Worm (Caenorhabditis elegans) whole organism, L4/young adult: ENCODE data around the gene C35A5.6.

Experiments used
- W03F9.2 ChIP-seq: fragments of 150-350 bp; optimal IDR thresholded peaks from 2 replicates; lab custom pipeline; 2014; ENCODE audit warnings: missing biosample characterization, missing genetic modification characterization
- dao-5 ChIP-seq: sonication (generic microtip); optimal IDR thresholded peaks from 2 replicates; lab custom pipeline; 2016; ENCODE audit warnings: missing genotype, missing genetic modification characterization, moderate library complexity, missing compliant biosample characterization
- him-1 ChIP-seq: sonication (generic microtip); optimal IDR thresholded peaks from 2 replicates; lab custom pipeline; 2016; ENCODE audit warnings: missing genotype, missing genetic modification reagents, missing genetic modification characterization, missing compliant biosample characterization

Gene C35A5.6

DNA sequence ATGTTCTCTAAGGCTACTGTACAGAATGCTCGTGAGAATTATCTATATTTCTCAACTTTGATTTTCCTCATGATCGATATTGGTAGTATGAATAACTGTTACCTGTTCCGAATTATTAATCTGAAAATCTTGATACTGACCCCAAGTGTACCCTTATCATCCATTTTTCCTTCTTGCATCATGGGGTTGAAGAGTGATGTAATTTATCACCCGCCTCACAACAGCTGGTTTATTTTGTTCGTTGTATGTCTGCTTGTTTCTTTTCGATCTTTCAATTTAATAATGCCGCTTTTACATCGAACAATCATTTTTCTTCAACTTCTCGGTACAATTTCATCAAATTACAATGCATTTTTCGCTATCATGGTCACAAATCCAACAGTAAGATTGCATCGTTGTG lies at the start of gene C35A5.6:
TSS of gene C35A5.6 (plus strand) at position 283 of the 400 bp plus-strand sequence.
- TF ChIP-seq W03F9.2 (tag; lab: Kevin White, UChicago): no peak
- TF ChIP-seq him-1 (tag; lab: Kevin White, UChicago): no peak
- TF ChIP-seq dao-5: no peak

DNA sequence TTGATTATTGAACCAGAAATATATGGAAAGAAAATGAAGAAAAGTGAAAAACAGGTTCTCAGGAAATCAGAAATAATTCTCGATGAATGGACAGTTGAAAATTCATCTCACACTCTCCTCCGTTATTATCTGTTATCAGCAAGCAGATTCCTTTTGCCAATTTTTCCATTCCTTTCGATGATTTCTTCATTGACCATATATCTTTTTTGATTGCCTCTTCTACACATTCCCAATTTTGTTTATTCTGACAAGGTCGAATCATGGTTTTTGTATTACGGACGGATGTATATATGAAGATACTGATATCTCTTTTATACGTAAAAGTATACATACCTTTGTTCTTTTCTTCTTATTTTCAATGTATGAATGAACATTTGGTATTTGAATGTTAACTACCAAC lies 48.3 kb upstream of the C35A5.6 start:
- TF ChIP-seq him-1 (tag; lab: Kevin White, UChicago) (no peak), dao-5 (no peak), W03F9.2 (tag; lab: Kevin White, UChicago) (no peak)

DNA sequence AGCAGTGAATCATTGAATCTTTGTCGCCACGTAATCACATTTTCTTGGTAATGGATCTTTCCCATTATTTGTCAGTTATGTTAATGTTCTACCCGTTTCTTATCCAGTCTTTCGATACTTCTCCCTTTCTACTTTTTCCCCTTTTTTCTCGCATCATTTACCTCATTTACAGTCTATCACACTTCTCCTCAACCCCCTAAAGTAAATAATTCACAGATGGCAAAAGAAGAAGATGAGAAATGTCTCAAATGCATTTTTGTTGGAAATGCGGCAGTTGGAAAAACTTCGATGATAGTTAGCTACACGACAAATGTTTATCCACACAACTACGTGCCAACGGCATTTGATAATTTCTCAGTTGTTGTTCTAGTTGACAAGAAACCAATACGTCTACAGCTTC lies 46.9 kb upstream of the C35A5.6 start, which contains the start of gene chw-1:
TSS of gene chw-1 (plus strand) at position 217 of the 400 bp plus-strand sequence.
- no peak for TF ChIP-seq dao-5
- TF ChIP-seq him-1 (tag; lab: Kevin White, UChicago): no peak
- TF ChIP-seq W03F9.2 (tag; lab: Kevin White, UChicago): no peak

DNA sequence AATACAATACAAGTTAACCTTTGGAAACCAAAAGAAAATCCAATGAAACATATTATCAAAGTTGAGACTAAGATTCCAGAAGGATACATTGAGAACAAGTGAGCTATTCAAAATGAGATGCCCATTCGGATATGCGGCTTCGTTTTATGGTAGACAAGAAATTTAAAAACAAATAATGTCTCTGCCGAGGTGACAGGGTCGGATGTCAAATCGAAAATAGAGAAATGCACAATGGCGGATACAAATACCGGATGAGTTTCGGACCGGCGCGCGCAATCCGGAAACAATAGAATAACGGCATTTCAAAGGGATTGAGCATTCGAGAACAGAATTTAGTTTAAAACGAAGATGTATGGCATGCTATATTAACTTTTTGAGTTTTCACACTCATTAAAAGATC lies 45.7 kb upstream of the C35A5.6 start, which contains the start of gene F22E12.3:
TSS of gene F22E12.3 (minus strand) at position 101 of the 400 bp plus-strand sequence.
- TF ChIP-seq him-1 (tag; lab: Kevin White, UChicago): no peak
- TF ChIP-seq dao-5: no peak
- no peak for TF ChIP-seq W03F9.2 (tag; lab: Kevin White, UChicago)

DNA sequence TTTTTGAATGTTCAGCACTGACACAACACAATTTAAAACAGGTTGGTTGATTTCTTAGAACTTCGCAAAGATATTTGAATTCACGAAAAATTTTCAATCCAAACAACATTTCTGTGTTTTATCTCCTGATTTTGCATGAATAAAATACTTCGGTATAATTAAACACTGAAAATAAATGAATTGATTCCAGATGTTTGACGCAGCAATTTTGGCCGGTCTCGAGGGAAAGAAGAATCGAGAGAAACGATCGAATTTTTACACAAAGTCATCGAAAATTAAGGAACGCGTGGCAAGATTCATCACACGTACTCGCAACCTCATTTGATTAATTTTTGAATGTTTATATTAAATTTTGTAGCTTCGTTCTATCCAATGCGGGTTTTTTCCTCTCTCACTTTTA lies 44.8 kb upstream of the C35A5.6 start:
- TF ChIP-seq W03F9.2 (tag; lab: Kevin White, UChicago) (no peak), dao-5 (no peak), him-1 (tag; lab: Kevin White, UChicago) (no peak)

DNA sequence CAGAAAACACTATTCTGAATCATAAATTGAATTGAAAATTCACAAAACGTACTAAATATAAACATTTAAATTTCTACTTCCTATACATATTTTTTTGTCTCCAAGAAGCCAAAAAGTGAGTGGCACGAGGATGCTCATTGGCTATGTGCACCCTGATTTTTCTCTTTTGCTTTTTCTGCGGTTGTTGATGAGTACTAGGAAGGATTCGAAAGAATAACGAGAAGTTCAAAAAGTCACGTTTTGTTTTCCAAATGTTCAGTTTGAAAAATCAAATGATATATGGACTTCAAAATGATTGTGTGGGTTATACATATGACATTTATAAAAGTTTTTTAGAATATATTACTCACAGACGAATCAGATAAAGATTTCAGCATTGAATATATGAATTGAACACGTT lies 44.2 kb upstream of the C35A5.6 start:
- TF ChIP-seq W03F9.2 (tag; lab: Kevin White, UChicago): no peak
- TF ChIP-seq him-1 (tag; lab: Kevin White, UChicago): no peak
- no peak for TF ChIP-seq dao-5

DNA sequence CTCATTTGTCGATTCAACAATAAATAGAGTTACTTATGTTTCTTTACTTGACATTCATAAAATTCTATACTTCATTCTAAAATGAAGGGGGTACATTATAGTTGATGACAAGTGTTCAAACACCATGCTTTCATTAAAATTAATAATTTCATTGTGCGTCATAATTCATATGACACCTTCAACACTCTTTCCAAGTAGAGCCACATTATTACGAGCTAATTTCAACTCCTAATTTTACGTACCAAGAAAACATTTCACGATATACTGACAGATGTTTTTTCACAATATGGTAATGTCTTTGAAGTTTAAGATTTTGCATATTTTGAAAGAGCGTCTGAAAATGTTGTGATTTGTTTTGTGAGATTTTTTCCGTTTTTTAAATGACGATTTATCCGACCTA lies 43.5 kb upstream of the C35A5.6 start:
- TF ChIP-seq him-1 (tag; lab: Kevin White, UChicago): no peak

DNA sequence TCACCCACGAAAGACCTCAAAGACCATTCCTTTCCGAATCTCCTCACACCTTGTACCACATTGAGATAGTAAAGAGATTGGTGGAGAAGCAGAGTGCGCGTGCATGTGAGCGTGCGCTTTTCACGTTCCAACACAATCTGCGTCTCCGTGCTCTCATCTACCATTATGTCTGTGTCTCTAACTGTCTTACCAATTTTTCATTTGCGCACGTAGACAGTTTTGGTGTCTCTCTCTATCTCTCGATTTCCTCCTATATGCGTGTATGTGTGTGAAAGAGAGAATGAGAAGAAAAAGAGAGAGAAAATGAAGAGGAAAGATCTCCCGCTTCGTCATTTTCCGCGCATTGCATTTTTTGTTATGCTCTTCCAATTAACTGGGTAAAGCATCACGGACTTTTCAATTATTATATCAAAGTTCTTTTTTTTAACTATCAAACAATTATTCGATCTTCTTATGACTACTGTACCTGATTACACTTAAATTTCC lies 42.3 kb upstream of the C35A5.6 start:
- TF ChIP-seq dao-5 (no peak), W03F9.2 (tag; lab: Kevin White, UChicago) (peak; percentile 81), him-1 (tag; lab: Kevin White, UChicago) (peak; percentile 85)

DNA sequence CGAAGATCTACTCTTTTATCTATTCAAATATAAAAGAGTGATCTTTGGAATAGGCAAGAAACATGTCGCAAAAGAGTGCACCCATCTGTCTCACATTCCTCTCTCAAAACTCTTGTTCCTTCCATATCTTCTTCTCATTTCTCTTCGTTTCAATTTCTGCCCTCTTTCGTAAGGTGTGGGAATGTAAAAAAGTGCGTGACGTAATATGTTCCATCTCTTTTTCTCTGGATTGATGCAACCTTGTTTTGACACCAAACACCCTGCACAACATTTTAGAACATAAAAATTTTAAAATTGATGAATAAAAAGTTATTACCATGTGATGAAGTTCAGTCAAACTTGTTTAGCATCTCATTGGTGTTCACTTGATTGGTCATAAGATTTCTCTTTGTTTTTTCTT lies 41.8 kb upstream of the C35A5.6 start:
- TF ChIP-seq dao-5: no peak
- no peak for TF ChIP-seq W03F9.2 (tag; lab: Kevin White, UChicago)
- TF ChIP-seq him-1 (tag; lab: Kevin White, UChicago): no peak

DNA sequence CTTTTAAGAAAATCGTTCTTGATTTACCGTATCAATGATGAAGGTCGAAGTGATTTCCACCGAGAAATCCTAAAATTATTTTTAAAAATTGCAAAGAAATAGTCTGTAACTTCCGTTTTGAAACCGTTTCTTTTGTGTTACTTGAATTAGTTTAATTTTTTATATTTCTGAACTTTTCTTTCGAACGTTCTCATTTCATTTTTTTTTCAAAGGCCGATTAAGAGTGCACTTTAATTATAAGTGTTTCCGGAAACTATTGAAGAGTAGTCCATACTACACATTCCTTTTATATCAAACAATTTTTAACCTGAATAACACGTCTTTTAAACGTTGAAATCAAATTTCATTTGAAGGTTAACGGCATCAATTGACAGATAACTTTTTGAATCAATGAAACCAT lies 41.3 kb upstream of the C35A5.6 start:
- TF ChIP-seq him-1 (tag; lab: Kevin White, UChicago): no peak

DNA sequence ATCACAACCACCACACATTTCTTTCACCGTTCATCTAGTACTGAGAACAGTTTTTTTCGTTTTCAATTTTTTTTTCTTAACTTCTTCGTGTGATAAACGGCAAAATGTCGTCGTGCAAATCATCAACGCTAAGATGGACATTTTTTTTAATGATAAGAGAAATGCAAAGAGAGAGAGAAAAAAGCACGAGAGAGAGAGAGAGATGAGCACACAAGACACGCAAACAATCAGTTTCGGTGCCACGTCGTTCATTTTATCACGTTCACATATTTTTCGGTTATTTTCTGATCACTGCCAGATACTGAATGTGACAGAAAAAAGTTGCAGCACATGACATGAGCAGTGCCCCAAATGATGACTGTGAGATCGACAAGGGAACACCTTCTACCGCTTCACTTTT lies 40.7 kb upstream of the C35A5.6 start, which contains the start of gene egl-9:
TSS of gene egl-9 (plus strand) at position 328 of the 400 bp plus-strand sequence.
- no peak for TF ChIP-seq dao-5
- TF ChIP-seq him-1 (tag; lab: Kevin White, UChicago): no peak
- TF ChIP-seq W03F9.2 (tag; lab: Kevin White, UChicago): no peak

DNA sequence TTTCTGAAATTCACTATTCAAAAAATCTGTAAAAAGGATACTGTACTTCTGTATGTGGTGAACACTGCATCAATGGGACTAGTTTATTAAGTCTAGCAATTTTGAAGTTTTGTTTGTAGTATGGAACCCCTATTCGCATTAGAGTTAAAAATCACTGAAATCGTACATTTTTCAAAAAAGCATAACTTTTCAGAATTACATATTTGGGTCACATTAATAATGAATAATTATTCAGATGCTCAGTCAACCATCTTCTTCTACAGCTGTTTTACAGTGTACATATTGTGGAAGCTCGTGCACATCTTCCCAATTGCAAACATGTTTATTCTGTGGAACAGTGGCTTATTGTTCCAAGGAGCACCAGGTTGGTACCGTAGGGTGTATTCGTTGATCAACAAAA lies 40.2 kb upstream of the C35A5.6 start:
- no peak for TF ChIP-seq W03F9.2 (tag; lab: Kevin White, UChicago)
- TF ChIP-seq him-1 (tag; lab: Kevin White, UChicago): no peak
- TF ChIP-seq dao-5: no peak

DNA sequence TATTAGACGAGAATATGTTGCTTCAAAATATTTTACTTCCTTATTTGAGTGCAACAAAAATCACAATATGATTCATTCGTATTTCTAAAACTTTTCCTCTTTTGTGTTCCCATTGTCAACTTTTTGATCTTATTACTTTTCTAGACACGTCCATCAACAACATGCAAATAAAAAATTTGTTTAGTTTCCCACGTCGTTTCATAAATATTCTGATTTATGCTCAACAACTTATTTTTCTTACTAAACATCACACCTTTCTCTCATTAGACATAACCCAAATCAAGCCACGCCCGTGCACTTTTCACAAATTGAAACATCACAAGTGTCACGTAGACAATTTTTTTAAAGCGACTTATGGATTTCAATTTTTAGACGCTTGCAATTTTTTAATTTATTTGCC lies 39.1 kb upstream of the C35A5.6 start:
- TF ChIP-seq W03F9.2 (tag; lab: Kevin White, UChicago): no peak
- no peak for TF ChIP-seq him-1 (tag; lab: Kevin White, UChicago)
- TF ChIP-seq dao-5: no peak

DNA sequence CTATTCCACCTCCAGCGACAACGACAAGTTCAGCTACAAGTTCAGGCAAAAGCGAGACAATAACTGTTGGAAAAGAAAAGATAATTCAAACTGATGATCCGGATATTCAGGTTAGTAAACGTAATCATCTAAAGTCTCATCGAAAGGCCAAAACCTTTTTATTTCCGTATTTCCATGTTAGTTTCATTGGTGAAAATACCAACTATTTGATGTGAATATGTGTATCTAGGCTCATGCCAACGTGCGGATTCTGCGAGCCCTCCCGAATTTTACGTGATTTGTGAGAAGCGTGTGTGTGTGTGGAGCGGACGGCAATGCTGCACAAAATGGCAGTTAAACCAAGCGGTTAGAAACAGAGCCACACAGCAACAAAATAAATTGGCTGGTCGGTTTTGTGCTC lies 37.9 kb upstream of the C35A5.6 start:
- TF ChIP-seq dao-5 (no peak), W03F9.2 (tag; lab: Kevin White, UChicago) (no peak), him-1 (tag; lab: Kevin White, UChicago) (no peak)
